Fruit fly (Drosophila melanogaster): ENCODE data around the gene CG4287.

CG4287 gene

dm6 chr3R:16005943-16006342 is 42.3 kb upstream of the CG4287 start (continued):
- TF ChIP-seq h (optimal IDR thresholded peaks at IDR 0.05) (no peak), cg (GFP tag; optimal IDR thresholded peaks at IDR 0.05) (no peak), CG15696 (tag; optimal IDR thresholded peaks at IDR 0.05) (peak; percentile 49), Vsx1 (GFP tag; optimal IDR thresholded peaks at IDR 0.05) (peak; percentile 53), CG7987 (GFP tag; optimal IDR thresholded peaks at IDR 0.05) (peak; percentile 74), gro (GFP tag; optimal IDR thresholded peaks at IDR 0.05) (no peak), ftz-f1 (GFP tag; optimal IDR thresholded peaks at IDR 0.05) (no peak), Oaz (GFP tag; IDR thresholded peaks at IDR 0.05) (no peak), caup (GFP tag; optimal IDR thresholded peaks at IDR 0.05; ENCODE audit: severe bottlenecking) (peak; percentile 29), CG2678 (tag; optimal IDR thresholded peaks at IDR 0.05) (peak; percentile 74), Med (GFP tag) (peak; percentile 93), CG9609 (GFP tag; optimal IDR thresholded peaks at IDR 0.05) (no peak), CG1233 (GFP tag; optimal IDR thresholded peaks at IDR 0.05) (peak; percentile 65), Xrp1 (GFP tag; IDR thresholded peaks at IDR 0.05) (0 out of 2 replicates have a peak, but pooled peaks have one; percentile 20), HLH3B (GFP tag; IDR thresholded peaks at IDR 0.05) (no peak), CG18619 (GFP tag; optimal IDR thresholded peaks at IDR 0.05) (peak; percentile 49), fd3F (GFP tag; optimal IDR thresholded peaks at IDR 0.05) (peak; percentile 47), CG18011 (GFP tag; optimal IDR thresholded peaks at IDR 0.05) (no peak), Neu2 (GFP tag; optimal IDR thresholded peaks at IDR 0.05; ENCODE audit: borderline replicate concordance) (no peak), NC2α (GFP tag; optimal IDR thresholded peaks at IDR 0.05) (no peak), CG12659 (GFP tag; optimal IDR thresholded peaks at IDR 0.05) (peak; percentile 26), Kr (GFP tag; optimal IDR thresholded peaks at IDR 0.05) (peak; percentile 13), crol (GFP tag; IDR thresholded peaks at IDR 0.05) (no peak), kay (GFP tag; optimal IDR thresholded peaks at IDR 0.05) (no peak), ro (GFP tag; IDR thresholded peaks at IDR 0.05) (no peak), CG18476 (GFP tag; optimal IDR thresholded peaks at IDR 0.05) (peak; percentile 4), wor (GFP tag; IDR thresholded peaks at IDR 0.05) (no peak), CG8281 (tag; optimal IDR thresholded peaks at IDR 0.05) (peak; percentile 43), Ravus (GFP tag; IDR thresholded peaks at IDR 0.05) (no peak), CG10431 (GFP tag; optimal IDR thresholded peaks at IDR 0.05) (peak; percentile 53), ab (GFP tag; optimal IDR thresholded peaks at IDR 0.05) (no peak), kah (GFP tag; optimal IDR thresholded peaks at IDR 0.05) (no peak), PHDP (tag; optimal IDR thresholded peaks at IDR 0.05) (peak; percentile 63), wek (GFP tag; optimal IDR thresholded peaks at IDR 0.05) (peak; percentile 82), D (optimal IDR thresholded peaks at IDR 0.05) (no peak), D (GFP tag; optimal IDR thresholded peaks at IDR 0.05) (peak; percentile 16), pfk (GFP tag; optimal IDR thresholded peaks at IDR 0.05) (peak; percentile 22), her (GFP tag; optimal IDR thresholded peaks at IDR 0.05) (no peak), CG11723 (GFP tag; optimal IDR thresholded peaks at IDR 0.05) (peak; percentile 52), Nf-YB (GFP tag; optimal IDR thresholded peaks at IDR 0.05) (peak; percentile 42), CG3838 (GFP tag; optimal IDR thresholded peaks at IDR 0.05) (no peak), CG1529 (GFP tag; optimal IDR thresholded peaks at IDR 0.05) (peak; percentile 37), CG11247 (GFP tag; IDR thresholded peaks at IDR 0.05) (no peak), CG32532 (GFP tag; IDR thresholded peaks at IDR 0.05) (no peak), grn (GFP tag; optimal IDR thresholded peaks at IDR 0.05) (no peak), CG9797 (GFP tag; optimal IDR thresholded peaks at IDR 0.05) (no peak), CG3407 (GFP tag; optimal IDR thresholded peaks at IDR 0.05) (peak; percentile 49), Meics (GFP tag; optimal IDR thresholded peaks at IDR 0.05) (peak; percentile 40), sob (GFP tag; IDR thresholded peaks at IDR 0.05) (no peak; the same call in 1 of the 2 replicates), dm (GFP tag; optimal IDR thresholded peaks at IDR 0.05) (no peak), usp (GFP tag; optimal IDR thresholded peaks at IDR 0.05) (no peak), CG9817 (tag; optimal IDR thresholded peaks at IDR 0.05) (peak; percentile 33)
